Fruit fly (Drosophila melanogaster): ENCODE results near the gene CG12025.

CG12025 gene

dm6 chr3L:1856467-1857350, 8.5 kb upstream of the CG12025 start, which contains the start of gene CG12024 (continued):
- TF ChIP-seq CG9797 (GFP tag; optimal IDR thresholded peaks at IDR 0.05), result peak; percentile 88
- peak; percentile 78 for TF ChIP-seq fu2 (GFP tag; optimal IDR thresholded peaks at IDR 0.05)
- TF ChIP-seq Max (GFP tag; optimal IDR thresholded peaks at IDR 0.05), result peak; percentile 76
- no peak for TF ChIP-seq fd64A (GFP tag; optimal IDR thresholded peaks at IDR 0.05)
- TF ChIP-seq CG6683 (GFP tag; optimal IDR thresholded peaks at IDR 0.05), result peak; percentile 41
- peak; percentile 82 for TF ChIP-seq Dip3 (GFP tag; optimal IDR thresholded peaks at IDR 0.05)
- TF ChIP-seq odd (GFP tag; optimal IDR thresholded peaks at IDR 0.05), result no peak
- TF ChIP-seq jigr1 (GFP tag; IDR thresholded peaks at IDR 0.05), result no peak
- TF ChIP-seq H15 (GFP tag; IDR thresholded peaks at IDR 0.05), result peak; percentile 62; the same call in 1 of the 3 replicates
- TF ChIP-seq so (GFP tag; IDR thresholded peaks at IDR 0.05), result 0 out of 3 replicates have a peak, but pooled peaks have one; percentile 21
- TF ChIP-seq gsb-n (tag; optimal IDR thresholded peaks at IDR 0.05), result peak; percentile 44
- peak in 1 of 2 experiments; percentile 62 for TF ChIP-seq insv (GFP tag; optimal IDR thresholded peaks at IDR 0.05)
- TF ChIP-seq CG4730 (GFP tag; IDR thresholded peaks at IDR 0.05), result peak; percentile 31; the same call in 1 of the 2 replicates
- TF ChIP-seq Bdp1 (GFP tag; optimal IDR thresholded peaks at IDR 0.05), result peak; percentile 78
- TF ChIP-seq nmo (GFP tag; optimal IDR thresholded peaks at IDR 0.05), result peak; percentile 88
- TF ChIP-seq Spps (tag; optimal IDR thresholded peaks at IDR 0.05), result peak; percentile 34
- TF ChIP-seq Xrp1 (GFP tag; IDR thresholded peaks at IDR 0.05), result no peak; the same call in 1 of the 2 replicates
- TF ChIP-seq run (tag; optimal IDR thresholded peaks at IDR 0.05), result no peak
- TF ChIP-seq maf-S (GFP tag; optimal IDR thresholded peaks at IDR 0.05), result peak; percentile 70
- TF ChIP-seq luna (GFP tag; optimal IDR thresholded peaks at IDR 0.05), result peak; percentile 34
- TF ChIP-seq Nf-YB (GFP tag; optimal IDR thresholded peaks at IDR 0.05), result peak; percentile 53
- no peak; the same call in 2 of the 3 replicates for TF ChIP-seq B-H1 (GFP tag; IDR thresholded peaks at IDR 0.05)
- peak; percentile 79 for TF ChIP-seq CG2678 (tag; optimal IDR thresholded peaks at IDR 0.05)
- TF ChIP-seq knrl (GFP tag; IDR thresholded peaks at IDR 0.05; ENCODE audit: partially characterized antibody), result peak; percentile 46; the same call in 2 of the 3 replicates
- TF ChIP-seq grn (GFP tag; optimal IDR thresholded peaks at IDR 0.05), result peak; percentile 69
- TF ChIP-seq eve (GFP tag; optimal IDR thresholded peaks at IDR 0.05), result no peak
- peak; percentile 87 for TF ChIP-seq CG15514 (GFP tag; optimal IDR thresholded peaks at IDR 0.05)
- TF ChIP-seq fd102C (GFP tag; optimal IDR thresholded peaks at IDR 0.05), result no peak
- TF ChIP-seq CG13424 (tag; optimal IDR thresholded peaks at IDR 0.05), result peak; percentile 83
- TF ChIP-seq Hand (GFP tag; optimal IDR thresholded peaks at IDR 0.05), result no peak
- TF ChIP-seq sens-2 (GFP tag; IDR thresholded peaks at IDR 0.05), result no peak
- TF ChIP-seq gsb (GFP tag; IDR thresholded peaks at IDR 0.05), result no peak
- no peak for TF ChIP-seq tll (GFP tag; optimal IDR thresholded peaks at IDR 0.05)
- TF ChIP-seq Med (GFP tag), result peak; percentile 93
- TF ChIP-seq wdn (GFP tag; IDR thresholded peaks at IDR 0.05), result 0 out of 2 replicates have a peak, but pooled peaks have one; percentile 33
- TF ChIP-seq sima (GFP tag; optimal IDR thresholded peaks at IDR 0.05), result no peak
- no peak for TF ChIP-seq prd (optimal IDR thresholded peaks at IDR 0.05)
- TF ChIP-seq prd (GFP tag; IDR thresholded peaks at IDR 0.05), result peak; percentile 59; the same call in 2 of the 3 replicates
- TF ChIP-seq C15 (GFP tag; IDR thresholded peaks at IDR 0.05), result no peak
- peak; percentile 40 for TF ChIP-seq CG13296 (GFP tag; optimal IDR thresholded peaks at IDR 0.05)
- no peak for TF ChIP-seq da (GFP tag; optimal IDR thresholded peaks at IDR 0.05)
- no peak for TF ChIP-seq CG14860 (GFP tag; IDR thresholded peaks at IDR 0.05; ENCODE audit: partially characterized antibody)
- peak; percentile 80 for TF ChIP-seq CHES-1-like (GFP tag; optimal IDR thresholded peaks at IDR 0.05)
- TF ChIP-seq CG13123 (GFP tag; optimal IDR thresholded peaks at IDR 0.05), result peak; percentile 54
- TF ChIP-seq Mrtf (GFP tag; IDR thresholded peaks at IDR 0.05), result peak; percentile 58; the same call in 1 of the 3 replicates
- TF ChIP-seq CG15269 (tag; optimal IDR thresholded peaks at IDR 0.05), result peak; percentile 73
- TF ChIP-seq Adf1 (GFP tag; IDR thresholded peaks at IDR 0.05), result no peak
- TF ChIP-seq CG43689 (GFP tag; IDR thresholded peaks at IDR 0.05), result no peak
